Worm (Caenorhabditis elegans) whole organism, L3 larva: Measurements from ENCODE around the gene C32B5.7.

Experiments
- jun-1 ChIP-seq: fragments of 150-350 bp; optimal IDR thresholded peaks from 2 replicates; lab custom pipeline; 2014; ENCODE audit warnings: missing biosample characterization, missing genetic modification reagents, missing genetic modification characterization
- nhr-76 ChIP-seq: fragments of 150-350 bp; sonication (generic microtip); optimal IDR thresholded peaks from 5 replicates; lab custom pipeline; 2014; ENCODE audit warnings: missing biosample characterization, missing genetic modification characterization

DNA sequence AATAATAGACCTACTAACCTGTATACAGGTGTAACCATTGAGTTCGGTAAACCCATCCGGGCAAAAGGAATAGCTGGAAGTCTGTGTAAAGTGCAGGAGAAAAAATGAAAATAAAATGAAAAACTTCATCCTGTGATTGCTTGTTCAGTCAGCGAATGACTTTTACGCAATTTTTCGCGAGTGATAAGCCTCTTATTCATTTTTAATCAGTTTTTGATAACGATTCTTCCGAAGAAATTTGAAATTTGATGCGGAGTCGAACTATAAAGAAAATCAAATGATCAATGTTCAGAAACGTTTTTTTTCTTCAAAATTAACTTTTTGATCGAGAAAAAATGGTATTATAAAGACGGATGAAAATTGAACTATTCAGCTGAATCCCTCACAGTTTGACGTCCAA is 37.5 kb upstream of the C32B5.7 start:
- TF ChIP-seq nhr-76 (tag; lab: Kevin White, UChicago) (no peak), jun-1 (tag; lab: Kevin White, UChicago) (no peak)
